Fruit fly (Drosophila melanogaster) whole organism, embryonic: ENCODE measurements around the gene CG4004.

ENCODE experiments used
- Aef1 ChIP-seq: fragments of 200-800 bp; sonication (Bioruptor generic); IDR thresholded peaks from 3 replicates; pipeline ENCODE4 v1.3.6; 2022; ENCODE audit warnings: missing biosample characterization, missing genetic modification characterization
- C15 ChIP-seq: fragments of 200-800 bp; sonication (Bioruptor generic); IDR thresholded peaks from 3 replicates; pipeline ENCODE4 v1.3.6; 2022; ENCODE audit warnings: missing biosample characterization, missing genetic modification characterization
- CG10147 ChIP-seq: fragments of 200-800 bp; sonication (Bioruptor generic); optimal IDR thresholded peaks from 2 replicates; lab custom pipeline; 2019; ENCODE audit warnings: missing biosample characterization, mild to moderate bottlenecking, missing genetic modification characterization, moderate library complexity
- CG10959 ChIP-seq: fragments of 200-800 bp; sonication (Bioruptor generic); IDR thresholded peaks from 2 replicates; pipeline ENCODE4 v1.3.6; 2022; ENCODE audit warnings: missing biosample characterization, missing genetic modification characterization
- CG11093 ChIP-seq: fragments of 200-800 bp; sonication (Bioruptor generic); IDR thresholded peaks from 3 replicates; pipeline ENCODE4 v1.3.6; 2022; ENCODE audit warnings: missing biosample characterization, missing genetic modification characterization
- CG11398 ChIP-seq: fragments of 200-800 bp; sonication (Bioruptor generic); optimal IDR thresholded peaks from 2 replicates; lab custom pipeline; 2016; ENCODE audit warnings: missing biosample characterization, missing genetic modification characterization
- CG11696 ChIP-seq: fragments of 200-800 bp; sonication (Bioruptor generic); IDR thresholded peaks from 2 replicates; pipeline ENCODE4 v1.3.6; 2022; ENCODE audit warnings: missing biosample characterization, missing genetic modification characterization
- CG12659 ChIP-seq: fragments of 200-800 bp; sonication (Bioruptor generic); optimal IDR thresholded peaks from 3 replicates; lab custom pipeline; 2017; ENCODE audit warnings: mild to moderate bottlenecking, missing biosample characterization, missing genetic modification reagents, missing genetic modification characterization
- CG12942 ChIP-seq: fragments of 200-800 bp; sonication (Bioruptor generic); optimal IDR thresholded peaks from 3 replicates; lab custom pipeline; 2016; ENCODE audit warnings: missing biosample characterization, missing genetic modification characterization
- CG14014 ChIP-seq: fragments of 200-800 bp; sonication (Bioruptor generic); IDR thresholded peaks from 2 replicates; pipeline ENCODE4 v1.3.6; 2022; ENCODE audit warnings: missing biosample characterization, missing genetic modification characterization
- CG14710 ChIP-seq: fragments of 200-800 bp; sonication (Bioruptor generic); optimal IDR thresholded peaks from 3 replicates; lab custom pipeline; 2019; ENCODE audit warnings: missing biosample characterization, mild to moderate bottlenecking, missing genetic modification characterization, moderate library complexity
- CG14965 ChIP-seq: fragments of 200-800 bp; sonication (Bioruptor generic); optimal IDR thresholded peaks from 2 replicates; lab custom pipeline; 2016; ENCODE audit warnings: missing biosample characterization, missing genetic modification characterization, borderline replicate concordance
- CG1529 ChIP-seq: fragments of 200-800 bp; sonication (Bioruptor generic); optimal IDR thresholded peaks from 3 replicates; lab custom pipeline; 2018; ENCODE audit warnings: missing biosample characterization, missing genetic modification characterization
- CG15479 ChIP-seq: fragments of 200-800 bp; sonication (Bioruptor generic); optimal IDR thresholded peaks from 3 replicates; lab custom pipeline; 2019; ENCODE audit warnings: missing biosample characterization, mild to moderate bottlenecking, missing genetic modification characterization, moderate library complexity
- CG17802 ChIP-seq: fragments of 200-800 bp; sonication (Bioruptor generic); optimal IDR thresholded peaks from 2 replicates; lab custom pipeline; 2018; ENCODE audit warnings: missing biosample characterization, mild to moderate bottlenecking, missing genetic modification characterization, moderate library complexity
- CG1792 ChIP-seq: fragments of 200-800 bp; sonication (Bioruptor generic); optimal IDR thresholded peaks from 2 replicates; lab custom pipeline; 2016; ENCODE audit warnings: missing biosample characterization, missing genetic modification characterization
- CG2129 ChIP-seq: fragments of 200-800 bp; sonication (Bioruptor generic); IDR thresholded peaks from 2 replicates; pipeline ENCODE4 v1.3.6; 2022; ENCODE audit warnings: missing biosample characterization, missing genetic modification characterization; ENCODE audit not compliant: partially characterized antibody
- CG30431 ChIP-seq: fragments of 200-800 bp; sonication (Bioruptor generic); optimal IDR thresholded peaks from 2 replicates; lab custom pipeline; 2017; ENCODE audit warnings: missing biosample characterization, missing genetic modification characterization
- CG4328 ChIP-seq: fragments of 200-800 bp; sonication (Bioruptor generic); optimal IDR thresholded peaks from 3 replicates; lab custom pipeline; 2017; ENCODE audit warnings: missing biosample characterization, missing genetic modification reagents, missing genetic modification characterization
- CG4424 ChIP-seq: fragments of 200-800 bp; sonication (Bioruptor generic); optimal IDR thresholded peaks from 3 replicates; lab custom pipeline; 2016; ENCODE audit warnings: missing biosample characterization, missing genetic modification characterization
- CG7839 ChIP-seq: fragments of 200-800 bp; sonication (Bioruptor generic); optimal IDR thresholded peaks from 3 replicates; lab custom pipeline; 2018; ENCODE audit warnings: missing biosample characterization, mild to moderate bottlenecking, missing genetic modification characterization, moderate library complexity
- CG8281 ChIP-seq: fragments of 200-800 bp; sonication (Bioruptor generic); optimal IDR thresholded peaks from 2 replicates; lab custom pipeline; 2018; ENCODE audit warnings: missing biosample characterization, mild to moderate bottlenecking, missing genetic modification characterization, moderate library complexity
- CG9609 ChIP-seq: fragments of 200-800 bp; sonication (Bioruptor generic); optimal IDR thresholded peaks from 3 replicates; lab custom pipeline; 2016; ENCODE audit warnings: missing biosample characterization, missing genetic modification characterization
- CG9797 ChIP-seq: fragments of 200-800 bp; sonication (Bioruptor generic); optimal IDR thresholded peaks from 3 replicates; lab custom pipeline; 2018; ENCODE audit warnings: missing biosample characterization, mild to moderate bottlenecking, missing genetic modification characterization
- CG9817 ChIP-seq: fragments of 200-800 bp; sonication (Bioruptor generic); optimal IDR thresholded peaks from 2 replicates; lab custom pipeline; 2018; ENCODE audit warnings: missing biosample characterization, mild to moderate bottlenecking, missing genetic modification characterization, moderate library complexity
- D19A ChIP-seq: fragments of 200-800 bp; optimal IDR thresholded peaks from 3 replicates; lab custom pipeline; 2019; ENCODE audit warnings: missing biosample characterization, mild to moderate bottlenecking, missing genetic modification characterization, moderate library complexity
- Doc2 ChIP-seq: fragments of 200-800 bp; sonication (Bioruptor generic); IDR thresholded peaks from 2 replicates; pipeline ENCODE4 v1.3.6; 2022; ENCODE audit warnings: missing biosample characterization, missing genetic modification characterization
- Fer2 ChIP-seq: fragments of 200-800 bp; sonication (Bioruptor generic); optimal IDR thresholded peaks from 2 replicates; lab custom pipeline; 2018; ENCODE audit warnings: missing biosample characterization, mild to moderate bottlenecking, missing genetic modification characterization, moderate library complexity
- HLH3B ChIP-seq: fragments of 200-800 bp; sonication (Bioruptor generic); IDR thresholded peaks from 2 replicates; pipeline ENCODE4 v1.3.6; 2022; ENCODE audit warnings: missing biosample characterization, missing genetic modification characterization
- Hey ChIP-seq: fragments of 200-800 bp; sonication (Bioruptor generic); optimal IDR thresholded peaks from 3 replicates; lab custom pipeline; 2018; ENCODE audit warnings: missing biosample characterization, mild to moderate bottlenecking, missing genetic modification characterization
- Mad ChIP-seq: fragments of 200-800 bp; sonication (Bioruptor generic); optimal IDR thresholded peaks from 2 replicates; lab custom pipeline; 2016; ENCODE audit warnings: missing biosample characterization, missing genetic modification characterization
- Nf-YC ChIP-seq: fragments of 200-800 bp; optimal IDR thresholded peaks from 3 replicates; lab custom pipeline; 2019; ENCODE audit warnings: missing biosample characterization, mild to moderate bottlenecking, missing genetic modification characterization, moderate library complexity
- Sox102F ChIP-seq: fragments of 200-800 bp; sonication (Bioruptor generic); optimal IDR thresholded peaks from 2 replicates; lab custom pipeline; 2018; ENCODE audit warnings: missing biosample characterization, mild to moderate bottlenecking, missing genetic modification characterization, moderate library complexity
- bab2 ChIP-seq: fragments of 200-800 bp; sonication (Bioruptor generic); optimal IDR thresholded peaks from 2 replicates; lab custom pipeline; 2016; ENCODE audit warnings: missing biosample characterization, missing genetic modification characterization
- bbx ChIP-seq: fragments of 200-800 bp; sonication (Bioruptor generic); IDR thresholded peaks from 2 replicates; pipeline ENCODE4 v1.3.6; 2022; ENCODE audit warnings: missing biosample characterization, missing genetic modification characterization; ENCODE audit not compliant: partially characterized antibody
- dmrt11E ChIP-seq: fragments of 200-800 bp; sonication (Bioruptor generic); optimal IDR thresholded peaks from 3 replicates; lab custom pipeline; 2018; ENCODE audit warnings: missing biosample characterization, mild to moderate bottlenecking, missing genetic modification characterization, moderate library complexity
- emc ChIP-seq: fragments of 200-800 bp; sonication (Bioruptor generic); optimal IDR thresholded peaks from 2 replicates; lab custom pipeline; 2016; ENCODE audit warnings: missing biosample characterization, missing genetic modification characterization
- fd64A ChIP-seq: fragments of 200-800 bp; sonication (Bioruptor generic); optimal IDR thresholded peaks from 3 replicates; lab custom pipeline; 2018; ENCODE audit warnings: missing biosample characterization, mild to moderate bottlenecking, missing genetic modification characterization
- gfzf ChIP-seq: fragments of 200-800 bp; sonication (Bioruptor generic); optimal IDR thresholded peaks from 2 replicates; lab custom pipeline; 2016; ENCODE audit warnings: missing biosample characterization, mild to moderate bottlenecking, missing genetic modification characterization, moderate library complexity
- grn ChIP-seq: fragments of 200-800 bp; sonication (Bioruptor generic); optimal IDR thresholded peaks from 3 replicates; lab custom pipeline; 2017; ENCODE audit warnings: missing biosample characterization, missing genetic modification characterization
- gsb-n ChIP-seq: fragments of 200-800 bp; sonication (Bioruptor generic); optimal IDR thresholded peaks from 3 replicates; lab custom pipeline; 2018; ENCODE audit warnings: missing biosample characterization, mild to moderate bottlenecking, missing genetic modification characterization
- gt ChIP-seq: fragments of 200-800 bp; sonication (Bioruptor generic); IDR thresholded peaks from 2 replicates; pipeline ENCODE4 v1.3.6; 2022; ENCODE audit warnings: missing biosample characterization, missing genetic modification characterization
- p53 ChIP-seq: fragments of 200-800 bp; sonication (Bioruptor generic); optimal IDR thresholded peaks from 2 replicates; lab custom pipeline; 2016; ENCODE audit warnings: missing biosample characterization, missing genetic modification characterization
- salm ChIP-seq: fragments of 200-800 bp; sonication (Bioruptor generic); optimal IDR thresholded peaks from 2 replicates; lab custom pipeline; 2018; ENCODE audit warnings: missing biosample characterization, mild to moderate bottlenecking, missing genetic modification characterization
- sna ChIP-seq: fragments of 200-800 bp; sonication (Bioruptor generic); IDR thresholded peaks from 2 replicates; pipeline ENCODE4 v1.3.6; 2022; ENCODE audit warnings: missing biosample characterization, missing genetic modification characterization; ENCODE audit not compliant: partially characterized antibody
- ssp ChIP-seq: fragments of 200-800 bp; sonication (Bioruptor generic); IDR thresholded peaks from 2 replicates; pipeline ENCODE4 v1.3.6; 2022; ENCODE audit warnings: missing biosample characterization, missing genetic modification characterization
- sug ChIP-seq: fragments of 200-800 bp; optimal IDR thresholded peaks from 2 replicates; lab custom pipeline; 2019; ENCODE audit warnings: missing biosample characterization, mild to moderate bottlenecking, missing genetic modification characterization, moderate library complexity
- zen2 ChIP-seq: fragments of 200-800 bp; sonication (Bioruptor generic); IDR thresholded peaks from 3 replicates; pipeline ENCODE4 v1.3.6; 2022; ENCODE audit warnings: missing biosample characterization, missing genetic modification characterization; ENCODE audit not compliant: partially characterized antibody

Gene CG4004

DNA sequence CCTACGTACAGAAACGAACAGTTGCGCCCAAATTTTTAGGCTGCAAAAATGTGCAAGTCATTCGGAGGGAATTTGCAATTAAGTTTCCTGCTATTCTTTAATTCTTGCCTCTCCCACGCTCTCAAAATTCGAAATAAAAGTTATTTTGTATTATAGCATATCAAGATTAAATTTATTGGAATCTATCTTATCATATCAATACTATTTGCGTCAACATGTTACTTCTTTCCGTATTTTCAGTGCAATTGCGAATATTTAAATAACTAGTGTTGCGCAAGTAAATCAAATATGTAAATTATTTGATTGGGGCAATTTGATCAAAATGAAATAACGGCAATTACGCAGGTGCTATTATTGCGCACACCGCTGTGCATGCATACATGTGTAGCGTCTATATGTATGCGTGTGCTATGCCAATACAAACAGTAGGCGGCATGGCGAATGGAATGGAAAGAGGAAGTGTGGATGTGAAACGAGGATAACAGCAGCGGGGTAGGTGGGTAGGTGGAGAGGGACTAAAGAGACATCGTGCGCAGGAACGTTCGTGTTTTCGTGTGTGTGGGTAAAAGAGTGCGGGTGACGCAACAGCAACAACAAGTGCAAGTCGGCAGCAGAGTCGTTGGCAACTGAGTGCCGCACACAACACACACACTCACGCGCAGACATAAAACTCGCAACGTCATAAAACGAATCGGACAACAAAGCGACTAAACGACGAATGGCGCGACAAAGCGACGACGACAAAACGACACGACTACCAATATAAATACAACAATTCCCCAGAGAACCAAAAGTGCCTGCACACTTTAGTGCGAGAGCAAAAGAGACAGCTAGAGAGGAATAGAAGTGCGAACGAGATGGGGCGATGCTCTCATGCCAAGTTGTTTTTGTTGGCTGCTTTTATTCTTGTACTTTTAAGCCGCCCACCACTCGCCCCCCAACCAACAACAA, 8.3 kb upstream of the CG4004 start (continued):
- TF ChIP-seq CG9609 (peak; percentile 85), Sox102F (GFP tag; lab: Kevin White, UChicago) (peak; percentile 93), CG8281 (tag; lab: Kevin White, UChicago) (peak; percentile 86), bbx (GFP tag; lab: Robert Waterston, UW) (no peak), CG11093 (GFP tag; lab: Robert Waterston, UW) (peak; percentile 88), gfzf (GFP tag; lab: Kevin White, UChicago) (no peak), CG12942 (peak; percentile 87), CG2129 (GFP tag; lab: Robert Waterston, UW) (no peak), C15 (GFP tag; lab: Robert Waterston, UW) (no peak), CG1529 (GFP tag; lab: Kevin White, UChicago) (peak; percentile 94), CG12659 (GFP tag; lab: Kevin White, UChicago) (peak; percentile 97), CG11696 (GFP tag; lab: Robert Waterston, UW) (peak; percentile 97), CG14014 (GFP tag; lab: Robert Waterston, UW) (peak; percentile 76), ssp (peak; percentile 73), CG30431 (GFP tag; lab: Kevin White, UChicago) (peak; percentile 93), CG10147 (GFP tag; lab: Kevin White, UChicago) (peak; percentile 94), Fer2 (tag; lab: Kevin White, UChicago) (peak; percentile 84), CG4328 (GFP tag; lab: Kevin White, UChicago) (peak; percentile 93), gt (GFP tag; lab: Robert Waterston, UW) (no peak; the same call in 1 of the 2 replicates), Doc2 (GFP tag; lab: Robert Waterston, UW) (no peak), Mad (GFP tag; lab: Kevin White, UChicago) (peak; percentile 82), D19A (peak; percentile 90), fd64A (peak; percentile 80), CG14965 (peak; percentile 30), sna (GFP tag; lab: Robert Waterston, UW) (no peak), CG10959 (GFP tag; lab: Robert Waterston, UW) (peak; percentile 62; the same call in 1 of the 2 replicates), p53 (GFP tag; lab: Kevin White, UChicago) (peak; percentile 97), CG1792 (GFP tag; lab: Kevin White, UChicago) (peak; percentile 79), Nf-YC (tag; lab: Kevin White, UChicago) (peak; percentile 81), CG15479 (GFP tag; lab: Kevin White, UChicago) (peak; percentile 94), CG9817 (peak; percentile 90), CG14710 (tag; lab: Kevin White, UChicago) (peak; percentile 95), zen2 (GFP tag; lab: Robert Waterston, UW) (no peak), Aef1 (peak; percentile 68), CG17802 (peak; percentile 67), grn (peak; percentile 75), CG11398 (peak; percentile 57), HLH3B (peak; percentile 76), Hey (tag; lab: Kevin White, UChicago) (peak; percentile 57), bab2 (GFP tag; lab: Kevin White, UChicago) (peak; percentile 90), gsb-n (tag; lab: Kevin White, UChicago) (peak; percentile 88), emc (GFP tag; lab: Kevin White, UChicago) (peak; percentile 88), salm (peak; percentile 89), dmrt11E (tag; lab: Kevin White, UChicago) (peak; percentile 95), sug (tag; lab: Kevin White, UChicago) (peak; percentile 87), CG7839 (tag; lab: Kevin White, UChicago) (peak; percentile 98), CG9797 (peak; percentile 22), CG4424 (GFP tag; lab: Kevin White, UChicago) (peak; percentile 95)
